ENCODE assay signal across 3 fruit fly cellular contexts in genomic region chr2L:21867040-21867981, dm6.
A peak's percentile ranks its signal among the peaks of the same experiment; 100 is the strongest.
TF ChIP-seq lines count a peak whose summit lies in the region.

No protein-coding gene starts in this region.

TF ChIP-seq in whole organism, embryonic, 481 proteins besides CTCF, POLR2A, EP300 and RAD21 (continued from another document and continues in another):
- no peak for TF ChIP-seq bigmax (GFP tag; optimal IDR thresholded peaks at IDR 0.05; lab: Kevin White, UChicago)
- peak; percentile 37 for TF ChIP-seq grn (GFP tag; optimal IDR thresholded peaks at IDR 0.05; lab: Kevin White, UChicago)
- no peak for TF ChIP-seq CG6791 (GFP tag; IDR thresholded peaks at IDR 0.05; lab: Robert Waterston, UW; ENCODE audit: partially characterized antibody)
- peak; percentile 81 for TF ChIP-seq CG3281 (GFP tag; optimal IDR thresholded peaks at IDR 0.05; lab: Kevin White, UChicago)
- TF ChIP-seq Dp (GFP tag; optimal IDR thresholded peaks at IDR 0.05; lab: Kevin White, UChicago): no peak
- peak; percentile 94 for TF ChIP-seq Optix (GFP tag; IDR thresholded peaks at IDR 0.05; lab: Robert Waterston, UW)
- TF ChIP-seq Atf3 (GFP tag; optimal IDR thresholded peaks at IDR 0.05; lab: Kevin White, UChicago): peak; percentile 92
- peak; percentile 91 for TF ChIP-seq Mes4 (GFP tag; optimal IDR thresholded peaks at IDR 0.05; lab: Kevin White, UChicago)
- peak; percentile 90 to 95 for TF ChIP-seq chif (GFP tag; optimal IDR thresholded peaks at IDR 0.05; lab: Kevin White, UChicago)
- TF ChIP-seq CG7928 (GFP tag; optimal IDR thresholded peaks at IDR 0.05; lab: Kevin White, UChicago): peak; percentile 58
- peak; percentile 81 for TF ChIP-seq en (GFP tag; optimal IDR thresholded peaks at IDR 0.05; lab: Kevin White, UChicago)
- TF ChIP-seq CG9215 (GFP tag; IDR thresholded peaks at IDR 0.05; lab: Robert Waterston, UW): peak; percentile 83
- TF ChIP-seq CkIIα-i1 (GFP tag; IDR thresholded peaks at IDR 0.05; lab: Robert Waterston, UW): peak; percentile 54; the same call in 1 of the 2 replicates
- peak; percentile 47 for TF ChIP-seq CG3995 (GFP tag; optimal IDR thresholded peaks at IDR 0.05; lab: Kevin White, UChicago)
- TF ChIP-seq pnt (GFP tag; optimal IDR thresholded peaks at IDR 0.05; lab: Kevin White, UChicago): peak; percentile 94
- TF ChIP-seq CG4617 (GFP tag; optimal IDR thresholded peaks at IDR 0.05; lab: Kevin White, UChicago; ENCODE audit: borderline replicate concordance): peak; percentile 66
- peak; percentile 79 for TF ChIP-seq CG7372 (GFP tag; IDR thresholded peaks at IDR 0.05; lab: Robert Waterston, UW)
- peak; percentile 94 for TF ChIP-seq Oli (tag; optimal IDR thresholded peaks at IDR 0.05; lab: Kevin White, UChicago)
- peak; percentile 90 for TF ChIP-seq bcd (GFP tag; optimal IDR thresholded peaks at IDR 0.05; lab: Kevin White, UChicago)
- peak; percentile 62 for TF ChIP-seq CG30020 (tag; optimal IDR thresholded peaks at IDR 0.05; lab: Kevin White, UChicago)
- peak; percentile 88 for TF ChIP-seq her (GFP tag; optimal IDR thresholded peaks at IDR 0.05; lab: Kevin White, UChicago)
- TF ChIP-seq Hr51 (GFP tag; optimal IDR thresholded peaks at IDR 0.05; lab: Kevin White, UChicago): peak; percentile 81 to 90
- TF ChIP-seq CG32767 (GFP tag; IDR thresholded peaks at IDR 0.05; lab: Robert Waterston, UW): peak; percentile 81
- TF ChIP-seq Dip3 (GFP tag; optimal IDR thresholded peaks at IDR 0.05; lab: Kevin White, UChicago): peak; percentile 90
- peak; percentile 88 for TF ChIP-seq nerfin-1 (tag; optimal IDR thresholded peaks at IDR 0.05; lab: Kevin White, UChicago)
- TF ChIP-seq CG14050 (GFP tag; IDR thresholded peaks at IDR 0.05; lab: Robert Waterston, UW): peak; percentile 86
- peak; percentile 87 for TF ChIP-seq CG16779 (GFP tag; IDR thresholded peaks at IDR 0.05; lab: Robert Waterston, UW)
- peak; percentile 33 for TF ChIP-seq exex (tag; optimal IDR thresholded peaks at IDR 0.05; lab: Kevin White, UChicago)
- peak; percentile 91 for TF ChIP-seq CG3065 (GFP tag; optimal IDR thresholded peaks at IDR 0.05; lab: Kevin White, UChicago)
- peak; percentile 85 for TF ChIP-seq CG4707 (GFP tag; optimal IDR thresholded peaks at IDR 0.05; lab: Kevin White, UChicago)
- TF ChIP-seq Side (GFP tag; optimal IDR thresholded peaks at IDR 0.05; lab: Kevin White, UChicago): peak; percentile 91
- peak; percentile 58 for TF ChIP-seq CG6683 (GFP tag; optimal IDR thresholded peaks at IDR 0.05; lab: Kevin White, UChicago)
- peak; percentile 47 for TF ChIP-seq Deaf1 (tag; optimal IDR thresholded peaks at IDR 0.05; lab: Kevin White, UChicago)
- no peak for TF ChIP-seq fd102C (GFP tag; optimal IDR thresholded peaks at IDR 0.05; lab: Kevin White, UChicago)
- peak; percentile 80 for TF ChIP-seq CG2202 (tag; optimal IDR thresholded peaks at IDR 0.05; lab: Kevin White, UChicago)
- no peak for TF ChIP-seq Scr (GFP tag; IDR thresholded peaks at IDR 0.05; lab: Robert Waterston, UW; ENCODE audit: partially characterized antibody)
- peak; percentile 92 for TF ChIP-seq HLH3B (GFP tag; IDR thresholded peaks at IDR 0.05; lab: Robert Waterston, UW)
- peak; percentile 82 for TF ChIP-seq da (GFP tag; optimal IDR thresholded peaks at IDR 0.05; lab: Kevin White, UChicago)
- TF ChIP-seq Hsf (GFP tag; optimal IDR thresholded peaks at IDR 0.05; lab: Kevin White, UChicago): peak; percentile 90
- peak; percentile 78 for TF ChIP-seq onecut (GFP tag; IDR thresholded peaks at IDR 0.05; lab: Robert Waterston, UW)
- peak; percentile 75 for TF ChIP-seq CG6654 (GFP tag; optimal IDR thresholded peaks at IDR 0.05; lab: Kevin White, UChicago)
- peak; percentile 94 for TF ChIP-seq chn (GFP tag; optimal IDR thresholded peaks at IDR 0.05; lab: Kevin White, UChicago)
- no peak for TF ChIP-seq Dek (tag; optimal IDR thresholded peaks at IDR 0.05; lab: Kevin White, UChicago)

TF ChIP-seq in whole organism, prepupa, 60 proteins besides CTCF, POLR2A, EP300 and RAD21 (continued from another document):
- TF ChIP-seq vri (GFP tag; optimal IDR thresholded peaks at IDR 0.05; lab: Kevin White, UChicago) (peak; percentile 44), CG10631 (GFP tag; optimal IDR thresholded peaks at IDR 0.05; lab: Kevin White, UChicago) (peak; percentile 72), CG6854 (GFP tag; optimal IDR thresholded peaks at IDR 0.05; lab: Kevin White, UChicago) (no peak), net (GFP tag; optimal IDR thresholded peaks at IDR 0.05; lab: Kevin White, UChicago) (peak; percentile 32), Sox14 (GFP tag; optimal IDR thresholded peaks at IDR 0.05; lab: Kevin White, UChicago) (peak; percentile 74), CG6276 (GFP tag; optimal IDR thresholded peaks at IDR 0.05; lab: Kevin White, UChicago) (no peak), CG16779 (tag; optimal IDR thresholded peaks at IDR 0.05; lab: Kevin White, UChicago) (no peak), CG31627 (GFP tag; optimal IDR thresholded peaks at IDR 0.05; lab: Kevin White, UChicago) (peak; percentile 90), CG11902 (GFP tag; optimal IDR thresholded peaks at IDR 0.05; lab: Kevin White, UChicago) (peak; percentile 90), dsx (GFP tag; optimal IDR thresholded peaks at IDR 0.05; lab: Kevin White, UChicago; ENCODE audit: poor library complexity, severe bottlenecking) (peak; percentile 69), CG8119 (GFP tag; IDR thresholded peaks at IDR 0.05; lab: Robert Waterston, UW) (no peak), OdsH (GFP tag; optimal IDR thresholded peaks at IDR 0.05; lab: Kevin White, UChicago) (peak; percentile 75), acj6 (GFP tag; optimal IDR thresholded peaks at IDR 0.05; lab: Kevin White, UChicago) (peak; percentile 74), CG7368 (GFP tag; optimal IDR thresholded peaks at IDR 0.05; lab: Kevin White, UChicago) (peak; percentile 80), salr (GFP tag; optimal IDR thresholded peaks at IDR 0.05; lab: Kevin White, UChicago) (peak; percentile 1 to 76), CG6163 (GFP tag; IDR thresholded peaks at IDR 0.05; lab: Robert Waterston, UW) (peak; percentile 65), Hr4 (GFP tag; optimal IDR thresholded peaks at IDR 0.05; lab: Kevin White, UChicago) (no peak), Ets96B (tag; optimal IDR thresholded peaks at IDR 0.05; lab: Kevin White, UChicago) (peak; percentile 81), Met (GFP tag; optimal IDR thresholded peaks at IDR 0.05; lab: Kevin White, UChicago) (peak; percentile 80), spab (GFP tag; optimal IDR thresholded peaks at IDR 0.05; lab: Kevin White, UChicago) (peak; percentile 74), fd85E (GFP tag; optimal IDR thresholded peaks at IDR 0.05; lab: Kevin White, UChicago) (peak; percentile 16), CG34406 (GFP tag; optimal IDR thresholded peaks at IDR 0.05; lab: Kevin White, UChicago) (peak; percentile 84), CG11762 (GFP tag; optimal IDR thresholded peaks at IDR 0.05; lab: Kevin White, UChicago; ENCODE audit: insufficient read depth) (peak; percentile 45), CG10669 (GFP tag; optimal IDR thresholded peaks at IDR 0.05; lab: Kevin White, UChicago) (peak; percentile 82), CG32006 (GFP tag; optimal IDR thresholded peaks at IDR 0.05; lab: Kevin White, UChicago) (no peak), CG15336 (GFP tag; IDR thresholded peaks at IDR 0.05; lab: Robert Waterston, UW) (no peak), dac (GFP tag; optimal IDR thresholded peaks at IDR 0.05; lab: Kevin White, UChicago) (no peak), Lpt (GFP tag; optimal IDR thresholded peaks at IDR 0.05; lab: Kevin White, UChicago) (no peak), CG1621 (tag; optimal IDR thresholded peaks at IDR 0.05; lab: Kevin White, UChicago) (peak; percentile 78), cyc (GFP tag; optimal IDR thresholded peaks at IDR 0.05; lab: Kevin White, UChicago) (peak; percentile 85), Hr38 (GFP tag; optimal IDR thresholded peaks at IDR 0.05; lab: Kevin White, UChicago) (no peak), lz (GFP tag; optimal IDR thresholded peaks at IDR 0.05; lab: Kevin White, UChicago) (peak; percentile 84), CG9139 (GFP tag; optimal IDR thresholded peaks at IDR 0.05; lab: Kevin White, UChicago) (peak; percentile 2), pdm3 (GFP tag; optimal IDR thresholded peaks at IDR 0.05; lab: Kevin White, UChicago) (peak; percentile 81), CG3032 (tag; optimal IDR thresholded peaks at IDR 0.05; lab: Kevin White, UChicago) (peak; percentile 80), Blimp-1 (GFP tag; optimal IDR thresholded peaks at IDR 0.05; lab: Kevin White, UChicago) (peak; percentile 7)

TF ChIP-seq in whole organism, wandering third instar larva, 38 proteins besides CTCF, POLR2A, EP300 and RAD21 (continued from another document):
- TF ChIP-seq jim (GFP tag; optimal IDR thresholded peaks at IDR 0.05; lab: Kevin White, UChicago) (no peak), OdsH (GFP tag; optimal IDR thresholded peaks at IDR 0.05; lab: Kevin White, UChicago) (peak; percentile 67), foxo (GFP tag; optimal IDR thresholded peaks at IDR 0.05; lab: Kevin White, UChicago) (peak; percentile 18 to 76), tai (GFP tag; optimal IDR thresholded peaks at IDR 0.05; lab: Kevin White, UChicago) (no peak), Hr78 (GFP tag; optimal IDR thresholded peaks at IDR 0.05; lab: Kevin White, UChicago) (no peak), CG9705 (GFP tag; optimal IDR thresholded peaks at IDR 0.05; lab: Kevin White, UChicago) (no peak), Dif (GFP tag; optimal IDR thresholded peaks at IDR 0.05; lab: Kevin White, UChicago; ENCODE audit: partially characterized antibody) (no peak)
TF ChIP-seq in whole organism, wandering third instar larva: peak in this region for 15.
